Worm (Caenorhabditis elegans) whole organism, early embryonic: ENCODE data around the gene hil-2.

Experiments used
- aly-1 ChIP-seq: sonication (generic microtip); optimal IDR thresholded peaks from 2 replicates; lab custom pipeline; 2016; ENCODE audit warnings: missing genetic modification characterization, missing compliant biosample characterization
- ama-1 ChIP-seq: fragments of 150-350 bp; optimal IDR thresholded peaks from 2 replicates; lab custom pipeline; 2014
- ceh-13 ChIP-seq: fragments of 200-800 bp; sonication (Bioruptor generic); optimal IDR thresholded peaks from 2 replicates; lab custom pipeline; 2018; ENCODE audit warnings: mild to moderate bottlenecking, missing genetic modification characterization, missing compliant biosample characterization
- ets-7 ChIP-seq: sonication (generic microtip); optimal IDR thresholded peaks from 2 replicates; lab custom pipeline; 2016; ENCODE audit warnings: missing genotype, missing genetic modification characterization, missing compliant biosample characterization
- flt-1 ChIP-seq: fragments of 200-800 bp; sonication (Bioruptor generic); IDR thresholded peaks from 2 replicates; pipeline ENCODE4 v1.3.6; 2022; ENCODE audit warnings: missing genetic modification characterization, missing compliant biosample characterization
- hmg-4 ChIP-seq: fragments of 200-800 bp; sonication (Bioruptor generic); optimal IDR thresholded peaks from 2 replicates; lab custom pipeline; 2018; ENCODE audit warnings: mild to moderate bottlenecking, missing genetic modification characterization, missing compliant biosample characterization
- sea-1 ChIP-seq: fragments of 200-800 bp; sonication (Bioruptor generic); conservative IDR thresholded peaks from 2 replicates; pipeline ENCODE4 v1.3.6; 2022; ENCODE audit warnings: missing genetic modification characterization, missing compliant biosample characterization
- tbx-37 ChIP-seq: fragments of 200-800 bp; sonication (Bioruptor generic); conservative IDR thresholded peaks from 2 replicates; pipeline ENCODE4 v1.3.6; 2022; ENCODE audit warnings: missing genetic modification reagents, missing genetic modification characterization, missing compliant biosample characterization
- tra-4 ChIP-seq: sonication (generic microtip); optimal IDR thresholded peaks from 2 replicates; lab custom pipeline; 2017; ENCODE audit warnings: missing genetic modification characterization, missing compliant biosample characterization

DNA sequence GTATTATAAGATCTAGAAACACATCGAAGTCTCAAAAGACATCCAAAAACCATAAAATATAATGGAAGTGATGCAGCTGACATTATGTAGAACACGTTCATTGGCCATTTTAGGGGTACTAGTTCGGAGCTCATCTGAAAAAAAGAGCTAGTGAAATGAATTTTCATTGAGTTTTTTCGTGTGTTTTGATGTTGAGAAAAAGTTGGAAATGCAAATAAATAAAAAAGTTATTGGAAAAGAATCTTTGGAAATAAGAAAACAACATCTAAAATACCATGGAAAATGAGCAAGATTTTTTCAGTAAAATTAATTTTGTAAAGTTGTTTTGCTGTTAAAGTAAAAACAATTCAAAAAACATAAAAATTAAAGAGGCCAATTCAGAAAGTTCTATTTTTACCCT is 3.3 kb upstream of the hil-2 start, which contains the start of gene srv-24:
- TF ChIP-seq ets-7 (tag; lab: Kevin White, UChicago) (no peak), ama-1 (lab: Kevin White, UChicago) (no peak), ceh-13 (GFP tag; lab: Kevin White, UChicago) (no peak), sea-1 (GFP tag; lab: Robert Waterston, UW) (no peak), flt-1 (no peak), tbx-37 (GFP tag; lab: Robert Waterston, UW) (no peak), aly-1 (tag; lab: Kevin White, UChicago) (no peak), tra-4 (tag; lab: Kevin White, UChicago) (no peak), hmg-4 (no peak)
